Fruit fly (Drosophila melanogaster): ENCODE measurements around the gene Hyls1.

The Hyls1 gene

dm6 chr2L:16356249-16357025, 4.0 kb upstream of the Hyls1 start, which contains the start of gene CaBP1 (continued):
- peak; percentile 93 for TF ChIP-seq vnd (GFP tag; IDR thresholded peaks at IDR 0.05; ENCODE audit: partially characterized antibody)
- TF ChIP-seq nmo (GFP tag; optimal IDR thresholded peaks at IDR 0.05): peak; percentile 52
- TF ChIP-seq ase (GFP tag; IDR thresholded peaks at IDR 0.05): no peak
- TF ChIP-seq gcm2 (GFP tag; optimal IDR thresholded peaks at IDR 0.05): no peak
- peak; percentile 62; the same call in 1 of the 2 replicates for TF ChIP-seq CG42726 (GFP tag; IDR thresholded peaks at IDR 0.05; ENCODE audit: partially characterized antibody)
- TF ChIP-seq CTCF (GFP tag; optimal IDR thresholded peaks at IDR 0.05): peak; percentile 5
- TF ChIP-seq CG15514 (GFP tag; optimal IDR thresholded peaks at IDR 0.05): peak; percentile 37
- TF ChIP-seq HLH4C (GFP tag; IDR thresholded peaks at IDR 0.05; ENCODE audit: partially characterized antibody): peak; percentile 93
- peak; percentile 18 for TF ChIP-seq gfzf (GFP tag; optimal IDR thresholded peaks at IDR 0.05)
- TF ChIP-seq hb (GFP tag; IDR thresholded peaks at IDR 0.05; ENCODE audit: partially characterized antibody): peak; percentile 91
- TF ChIP-seq CG2116 (GFP tag; optimal IDR thresholded peaks at IDR 0.05): peak; percentile 80
- TF ChIP-seq unc-4 (GFP tag; IDR thresholded peaks at IDR 0.05; ENCODE audit: partially characterized antibody): peak; percentile 98
- peak; percentile 18 for TF ChIP-seq CoRest (tag; optimal IDR thresholded peaks at IDR 0.05)
- TF ChIP-seq Lhr (GFP tag; optimal IDR thresholded peaks at IDR 0.05): peak; percentile 42
- TF ChIP-seq row (GFP tag; IDR thresholded peaks at IDR 0.05): 0 out of 3 replicates have a peak, but pooled peaks have one; percentile 26
- peak; percentile 15 for TF ChIP-seq CG11504 (tag; optimal IDR thresholded peaks at IDR 0.05)
- TF ChIP-seq CG14860 (GFP tag; IDR thresholded peaks at IDR 0.05; ENCODE audit: partially characterized antibody): peak; percentile 84
- peak; percentile 97 for TF ChIP-seq Xbp1 (GFP tag; optimal IDR thresholded peaks at IDR 0.05)
- no peak for TF ChIP-seq CG14441 (GFP tag; IDR thresholded peaks at IDR 0.05)
- TF ChIP-seq trem (tag; optimal IDR thresholded peaks at IDR 0.05): peak; percentile 64
- TF ChIP-seq CG8924 (tag; optimal IDR thresholded peaks at IDR 0.05): peak; percentile 54
- no peak for TF ChIP-seq Drgx (GFP tag; IDR thresholded peaks at IDR 0.05)
- peak; percentile 42 for TF ChIP-seq Ets97D (GFP tag; optimal IDR thresholded peaks at IDR 0.05)
- TF ChIP-seq Ptx1 (GFP tag; IDR thresholded peaks at IDR 0.05): no peak
- TF ChIP-seq chinmo (GFP tag; IDR thresholded peaks at IDR 0.05; ENCODE audit: partially characterized antibody): peak; percentile 91; the same call in 3 of the 4 replicates
- TF ChIP-seq Pdp1 (GFP tag; optimal IDR thresholded peaks at IDR 0.05): peak in 1 of 2 experiments; percentile 25
- peak; percentile 84 for TF ChIP-seq nerfin-2 (GFP tag; IDR thresholded peaks at IDR 0.05; ENCODE audit: partially characterized antibody)
- no peak for TF ChIP-seq crp (GFP tag; optimal IDR thresholded peaks at IDR 0.05)
- TF ChIP-seq BEAF-32 (GFP tag; optimal IDR thresholded peaks at IDR 0.05): peak; percentile 94
- peak; percentile 75 for TF ChIP-seq stwl (tag; optimal IDR thresholded peaks at IDR 0.05)
- no peak for TF ChIP-seq jumu (GFP tag; optimal IDR thresholded peaks at IDR 0.05)
- TF ChIP-seq CG7963 (GFP tag; IDR thresholded peaks at IDR 0.05; ENCODE audit: partially characterized antibody): peak; percentile 84
- TF ChIP-seq CG2129 (GFP tag; IDR thresholded peaks at IDR 0.05; ENCODE audit: partially characterized antibody): peak; percentile 97
- TF ChIP-seq CG4360 (GFP tag; IDR thresholded peaks at IDR 0.05): no peak
- peak; percentile 89 for TF ChIP-seq CG6791 (GFP tag; IDR thresholded peaks at IDR 0.05; ENCODE audit: partially characterized antibody)
- TF ChIP-seq tna (GFP tag; IDR thresholded peaks at IDR 0.05; ENCODE audit: partially characterized antibody): peak; percentile 87
- no peak for TF ChIP-seq sob (GFP tag; IDR thresholded peaks at IDR 0.05)
- TF ChIP-seq pzg (GFP tag; optimal IDR thresholded peaks at IDR 0.05): peak; percentile 63
- peak; percentile 79 for TF ChIP-seq CG3995 (GFP tag; optimal IDR thresholded peaks at IDR 0.05)
- peak; percentile 74 for TF ChIP-seq Dref (GFP tag; IDR thresholded peaks at IDR 0.05)
- TF ChIP-seq ato (GFP tag; IDR thresholded peaks at IDR 0.05; ENCODE audit: partially characterized antibody): peak; percentile 81
- peak in 1 of 3 experiments; percentile 58 for TF ChIP-seq Stat92E (GFP tag; optimal IDR thresholded peaks at IDR 0.05)
- peak; percentile 39 for TF ChIP-seq CG3847 (GFP tag; IDR thresholded peaks at IDR 0.05)
- no peak for TF ChIP-seq CG1647 (GFP tag; optimal IDR thresholded peaks at IDR 0.05)
- TF ChIP-seq hbn (GFP tag; IDR thresholded peaks at IDR 0.05; ENCODE audit: partially characterized antibody): peak; percentile 98
- peak; percentile 24 for TF ChIP-seq CG9797 (GFP tag; optimal IDR thresholded peaks at IDR 0.05)
